Fruit fly (Drosophila melanogaster) whole organism, embryonic: Measurements from ENCODE around the gene CG13461.

ENCODE experiments used
- CG16863 ChIP-seq: fragments of 200-800 bp; sonication (Bioruptor generic); optimal IDR thresholded peaks from 3 replicates; lab custom pipeline; 2016; ENCODE audit warnings: missing biosample characterization, missing genetic modification characterization
- CG17385 ChIP-seq: fragments of 200-800 bp; sonication (Bioruptor generic); optimal IDR thresholded peaks from 3 replicates; lab custom pipeline; 2018; ENCODE audit warnings: missing biosample characterization, mild to moderate bottlenecking, missing genetic modification characterization
- CG1832 ChIP-seq: fragments of 200-800 bp; sonication (Bioruptor generic); optimal IDR thresholded peaks from 2 replicates; lab custom pipeline; 2017; ENCODE audit warnings: missing biosample characterization, mild to moderate bottlenecking, missing genetic modification characterization, inconsistent platforms
- CG4360 ChIP-seq: fragments of 200-800 bp; sonication (Bioruptor generic); IDR thresholded peaks from 2 replicates; pipeline ENCODE4 v1.3.6; 2022; ENCODE audit warnings: missing biosample characterization, missing genetic modification characterization
- Dref ChIP-seq: fragments of 200-800 bp; sonication (Bioruptor generic); IDR thresholded peaks from 2 replicates; pipeline ENCODE4 v1.3.6; 2022; ENCODE audit warnings: missing biosample characterization, missing genetic modification characterization
- Elba2 ChIP-seq: fragments of 200-800 bp; sonication (Bioruptor generic); optimal IDR thresholded peaks from 3 replicates; lab custom pipeline; 2016; ENCODE audit warnings: missing biosample characterization, missing genetic modification characterization
- eve ChIP-seq, 2 experiments: fragments of >200 bp; optimal IDR thresholded peaks; 2 replicates each; lab custom pipeline; 2017; ENCODE audit warnings: missing biosample characterization in 2 of 2, missing genetic modification characterization in 2 of 2
- odd ChIP-seq: fragments of 200-800 bp; sonication (Bioruptor generic); optimal IDR thresholded peaks from 2 replicates; lab custom pipeline; 2017; ENCODE audit warnings: missing biosample characterization, mild to moderate bottlenecking, missing genetic modification characterization

- TF ChIP-seq odd (GFP tag; lab: Kevin White, UChicago) (no peak), CG4360 (GFP tag; lab: Robert Waterston, UW) (no peak), eve (GFP tag; optimal IDR thresholded peaks at IDR 0.05; lab: Kevin White, UChicago) (no peak), Dref (GFP tag; lab: Robert Waterston, UW) (no peak), CG16863 (GFP tag; lab: Kevin White, UChicago) (no peak), CG1832 (GFP tag; lab: Kevin White, UChicago) (no peak), CG17385 (GFP tag; lab: Kevin White, UChicago) (no peak), Elba2 (GFP tag; lab: Kevin White, UChicago) (no peak)
These were observed 45.7 kb upstream of the CG13461 start, which contains the start of gene Ctps for dm6 chr3L:15097878-15098520.
